Worm (Caenorhabditis elegans) whole organism, L3 larva: ENCODE results near the gene pxn-1.

Experiments
- ama-1 ChIP-seq: fragments of 150-350 bp; optimal IDR thresholded peaks from 2 replicates; lab custom pipeline; 2018
- egl-27 ChIP-seq: sonication (generic microtip); optimal IDR thresholded peaks from 4 replicates; lab custom pipeline; 2017; ENCODE audit warnings: missing biosample characterization, missing genetic modification reagents, missing genetic modification characterization
- fkh-10 ChIP-seq: sonication (generic microtip); optimal IDR thresholded peaks from 2 replicates; lab custom pipeline; 2017; ENCODE audit warnings: missing biosample characterization, missing genetic modification reagents, missing genetic modification characterization
- nhr-11 ChIP-seq: fragments of 150-350 bp; optimal IDR thresholded peaks from 2 replicates; lab custom pipeline; 2014; ENCODE audit warnings: missing biosample characterization, missing genetic modification characterization
- nhr-25 ChIP-seq: sonication (generic microtip); optimal IDR thresholded peaks from 2 replicates; lab custom pipeline; 2017; ENCODE audit warnings: missing biosample characterization, missing genetic modification characterization
- nhr-76 ChIP-seq: fragments of 150-350 bp; sonication (generic microtip); optimal IDR thresholded peaks from 5 replicates; lab custom pipeline; 2014; ENCODE audit warnings: missing biosample characterization, missing genetic modification characterization
- unc-39 ChIP-seq: sonication (generic microtip); optimal IDR thresholded peaks from 4 replicates; lab custom pipeline; 2017; ENCODE audit warnings: missing biosample characterization, missing genetic modification characterization

DNA sequence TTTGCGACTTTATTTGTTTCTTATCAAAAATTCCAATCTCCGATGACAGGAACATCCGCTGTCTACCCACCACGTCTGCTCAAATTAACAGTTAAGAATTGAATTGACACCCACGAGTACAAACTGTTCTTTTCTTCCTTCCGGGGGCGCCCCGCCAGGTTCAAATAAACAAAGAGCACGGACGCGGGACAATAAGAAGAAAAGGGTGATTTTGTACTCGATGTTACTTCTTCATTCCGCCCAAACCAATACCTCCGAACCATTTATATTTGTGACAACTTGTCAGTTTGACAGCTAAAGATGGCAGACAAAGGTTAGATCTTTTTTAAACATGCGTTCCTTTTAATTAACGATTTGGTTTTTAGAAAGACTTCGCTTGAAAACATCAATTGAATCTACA, 31.1 kb downstream of the pxn-1 start, which contains the start of gene otpl-6:
- TF ChIP-seq nhr-76 (tag; lab: Kevin White, UChicago): no peak
- TF ChIP-seq nhr-11 (tag; lab: Kevin White, UChicago): no peak
- no peak for TF ChIP-seq ama-1 (lab: Kevin White, UChicago)
- TF ChIP-seq unc-39: no peak
- TF ChIP-seq egl-27 (tag; lab: Kevin White, UChicago): no peak
- TF ChIP-seq fkh-10: no peak
- no peak for TF ChIP-seq nhr-25
